Worm (Caenorhabditis elegans) whole organism, young adult: ENCODE results near the gene H40L08.7.

ENCODE experiments used
- ama-1 ChIP-seq, 3 experiments: fragments of 150-350 bp in 1 of 3; sonication (generic microtip) in 2 of 3; optimal IDR thresholded peaks; 2 replicates each; lab custom pipeline; 2014 to 2018; ENCODE audit warnings: missing biosample characterization in 2 of 3, missing genetic modification characterization in 2 of 3, missing genetic modification reagents in 2 of 3
- athp-1 ChIP-seq: sonication (generic microtip); optimal IDR thresholded peaks from 2 replicates; lab custom pipeline; 2017; ENCODE audit warnings: mild to moderate bottlenecking, missing genetic modification characterization, missing compliant biosample characterization
- ceh-40 ChIP-seq: fragments of 200-800 bp; sonication (Bioruptor generic); IDR thresholded peaks from 2 replicates; pipeline ENCODE4 v1.3.6; 2022; ENCODE audit warnings: missing genetic modification characterization, missing compliant biosample characterization
- efl-1 ChIP-seq: fragments of 150-350 bp; optimal IDR thresholded peaks from 2 replicates; lab custom pipeline; 2014; ENCODE audit warnings: missing biosample characterization, missing genetic modification reagents, missing genetic modification characterization
- egl-44 ChIP-seq: fragments of 200-800 bp; sonication (Bioruptor generic); IDR thresholded peaks from 2 replicates; pipeline ENCODE4 v1.3.6; 2022; ENCODE audit warnings: missing genetic modification reagents, missing genetic modification characterization, missing compliant biosample characterization
- lsl-1 ChIP-seq: fragments of 200-800 bp; sonication (Bioruptor generic); optimal IDR thresholded peaks from 2 replicates; lab custom pipeline; 2018; ENCODE audit warnings: mild to moderate bottlenecking, missing genetic modification characterization, moderate library complexity, missing compliant biosample characterization
- nfya-1 ChIP-seq: sonication (generic microtip); optimal IDR thresholded peaks from 2 replicates; lab custom pipeline; 2017; ENCODE audit warnings: antibody characterized with exemption, missing compliant biosample characterization, missing genetic modification characterization, borderline replicate concordance; ENCODE audit not compliant: insufficient read depth

ce11 chrX:15087752-15088151, 10.2 kb upstream of the H40L08.7 start:
- TF ChIP-seq ceh-40 (GFP tag; lab: Robert Waterston, UW) (no peak), egl-44 (GFP tag; lab: Robert Waterston, UW) (no peak), athp-1 (tag; lab: Kevin White, UChicago) (no peak), nfya-1 (tag; lab: Kevin White, UChicago) (no peak), lsl-1 (GFP tag; lab: Kevin White, UChicago) (no peak), ama-1 (optimal IDR thresholded peaks at IDR 0.05; lab: Kevin White, UChicago) (no peak), ama-1 (GFP tag; optimal IDR thresholded peaks at IDR 0.05; lab: Kevin White, UChicago) (no peak), efl-1 (GFP tag; lab: Kevin White, UChicago) (no peak)
